Worm (Caenorhabditis elegans) whole organism, midembryonic: Measurements from ENCODE around the gene K09E2.2.

Experiments
- flt-1 ChIP-seq: fragments of 200-800 bp; sonication (Bioruptor generic); IDR thresholded peaks from 2 replicates; pipeline ENCODE4 v1.3.6; 2022; ENCODE audit warnings: missing genetic modification characterization, missing compliant biosample characterization
- med-1 ChIP-seq: sonication (generic microtip); optimal IDR thresholded peaks from 2 replicates; lab custom pipeline; 2017; ENCODE audit warnings: missing genetic modification characterization, mild to moderate bottlenecking, missing compliant biosample characterization, antibody characterized with exemption, missing genetic modification reagents; ENCODE audit not compliant: insufficient read depth
- ztf-23 ChIP-seq: fragments of 200-800 bp; sonication (Bioruptor generic); IDR thresholded peaks from 2 replicates; pipeline ENCODE4 v1.3.6; 2022; ENCODE audit warnings: missing genetic modification reagents, missing genetic modification characterization, missing compliant biosample characterization

DNA sequence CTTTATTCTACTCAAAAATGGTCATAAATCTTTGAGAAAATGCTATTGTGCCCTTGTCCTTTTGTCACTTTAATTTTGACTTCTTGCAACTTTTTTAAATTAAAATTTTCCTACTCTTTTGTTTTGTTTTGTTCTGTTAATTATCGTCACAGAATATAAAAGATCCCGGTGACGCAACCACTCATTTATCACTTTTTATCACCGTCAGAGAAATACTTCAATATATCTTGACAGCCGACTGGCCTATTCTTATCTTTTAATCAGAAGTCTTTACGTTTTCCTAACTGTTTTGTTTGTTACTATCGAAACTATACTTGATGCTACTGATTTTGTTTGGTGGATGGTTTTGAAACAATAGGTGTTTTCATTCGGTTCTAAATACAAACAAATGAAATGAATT lies 16.8 kb upstream of the K09E2.2 start:
- TF ChIP-seq med-1 (GFP tag; lab: Kevin White, UChicago) = no peak
- TF ChIP-seq flt-1 (GFP tag; lab: Robert Waterston, UW) = no peak
- TF ChIP-seq ztf-23 (GFP tag; lab: Robert Waterston, UW) = no peak
